Worm (Caenorhabditis elegans): ENCODE measurements around the gene K02F3.9.

DNA sequence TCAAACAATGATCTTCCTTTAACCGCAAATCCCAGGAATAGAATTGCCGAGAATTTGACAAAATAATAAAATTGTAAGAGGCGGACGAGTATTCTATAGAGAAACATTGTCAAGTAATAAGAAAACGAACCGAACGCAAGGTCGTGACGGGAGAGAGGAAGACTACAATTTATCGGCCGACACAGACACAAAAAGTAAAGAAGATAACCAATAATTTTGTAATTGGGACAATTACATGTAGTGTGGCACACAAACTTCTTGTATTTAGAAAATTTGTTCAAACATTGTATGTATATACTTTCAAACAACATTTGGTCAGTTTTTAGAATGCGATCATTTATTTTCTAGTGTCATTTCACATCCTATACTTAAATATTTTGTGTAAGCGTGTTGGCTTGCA, 9.2 kb downstream of the K02F3.9 start, which contains the start of gene ceeh-1:
- no peak for TF ChIP-seq cog-1 (tag; optimal IDR thresholded peaks at IDR 0.05)
- TF ChIP-seq ztf-29 (GFP tag; IDR thresholded peaks at IDR 0.05), result no peak
- TF ChIP-seq flt-1 (GFP tag; IDR thresholded peaks at IDR 0.05), result no peak
- TF ChIP-seq klf-2 (GFP tag; conservative IDR thresholded peaks at IDR 0.05), result no peak
- no peak for TF ChIP-seq ztf-23 (GFP tag; IDR thresholded peaks at IDR 0.05)
- no peak for TF ChIP-seq tab-1 (GFP tag; IDR thresholded peaks at IDR 0.05)
- TF ChIP-seq T22C8.4 (GFP tag; IDR thresholded peaks at IDR 0.05), result no peak
- TF ChIP-seq med-1 (GFP tag; optimal IDR thresholded peaks at IDR 0.05; ENCODE audit: insufficient read depth), result no peak
- TF ChIP-seq ref-1 (GFP tag; conservative IDR thresholded peaks at IDR 0.05), result no peak

Measured in whole organism, midembryonic.